Worm (Caenorhabditis elegans): ENCODE measurements around the gene cdc-14.
A peak's percentile ranks its signal among the peaks of the same experiment; 100 is the strongest.

ce11 chrII:5561392-5561791 is 31.8 kb downstream of the cdc-14 start, which contains the start of gene C17C3.3:
- no peak for TF ChIP-seq Y75B8A.6 (GFP tag; IDR thresholded peaks at IDR 0.05)
- TF ChIP-seq daf-19 (GFP tag; conservative IDR thresholded peaks at IDR 0.05): no peak
- TF ChIP-seq ces-1 (GFP tag; optimal IDR thresholded peaks at IDR 0.05): no peak
- TF ChIP-seq nhr-76 (tag; optimal IDR thresholded peaks at IDR 0.05): no peak
- no peak for TF ChIP-seq dmd-6 (GFP tag; IDR thresholded peaks at IDR 0.05)
- no peak for TF ChIP-seq lin-13 (GFP tag; optimal IDR thresholded peaks at IDR 0.05)
- TF ChIP-seq pqm-1 (tag; optimal IDR thresholded peaks at IDR 0.05): peak; percentile 58
- no peak for TF ChIP-seq jun-1 (tag; optimal IDR thresholded peaks at IDR 0.05)
- no peak for TF ChIP-seq zip-2 (tag; optimal IDR thresholded peaks at IDR 0.05)
- TF ChIP-seq unc-62 (GFP tag; optimal IDR thresholded peaks at IDR 0.05 in 1 of 2): no peak
- TF ChIP-seq unc-62 (tag; optimal IDR thresholded peaks at IDR 0.05): no peak

Data from whole organism, L4 larva.